Fruit fly (Drosophila melanogaster): ENCODE measurements around the gene CG6845.
A peak's percentile ranks its signal among the peaks of the same experiment; 100 is the strongest.

The CG6845 gene

dm6 chr3L:177938-178337 lies 31.7 kb downstream of the CG6845 start:
- TF ChIP-seq CG32532 (GFP tag; IDR thresholded peaks at IDR 0.05) = no peak
- no peak for TF ChIP-seq HLH3B (GFP tag; IDR thresholded peaks at IDR 0.05)
- no peak for TF ChIP-seq p53 (GFP tag; optimal IDR thresholded peaks at IDR 0.05)
- TF ChIP-seq CG17186 (GFP tag; optimal IDR thresholded peaks at IDR 0.05) = no peak
- TF ChIP-seq sna (GFP tag; IDR thresholded peaks at IDR 0.05; ENCODE audit: partially characterized antibody) = peak; percentile 36; the same call in 1 of the 2 replicates
- TF ChIP-seq vvl (GFP tag; IDR thresholded peaks at IDR 0.05) = 0 out of 2 replicates have a peak, but pooled peaks have one; percentile 17
- no peak for TF ChIP-seq CG3065 (GFP tag; optimal IDR thresholded peaks at IDR 0.05)
- peak; percentile 59; the same call in 1 of the 3 replicates for TF ChIP-seq CG6791 (GFP tag; IDR thresholded peaks at IDR 0.05; ENCODE audit: partially characterized antibody)
- TF ChIP-seq gcm (GFP tag; optimal IDR thresholded peaks at IDR 0.05) = peak; percentile 29
- no peak for TF ChIP-seq run (tag; optimal IDR thresholded peaks at IDR 0.05)
- no peak for TF ChIP-seq CG6813 (GFP tag; optimal IDR thresholded peaks at IDR 0.05)
- TF ChIP-seq zen2 (GFP tag; IDR thresholded peaks at IDR 0.05; ENCODE audit: partially characterized antibody) = 0 out of 3 replicates have a peak, but pooled peaks have one; percentile 29
- 0 out of 3 replicates have a peak, but pooled peaks have one; percentile 10 for TF ChIP-seq ken (GFP tag; IDR thresholded peaks at IDR 0.05)
- no peak for TF ChIP-seq E2f2 (GFP tag; IDR thresholded peaks at IDR 0.05)
- peak; percentile 25; the same call in 1 of the 3 replicates for TF ChIP-seq Doc3 (GFP tag; IDR thresholded peaks at IDR 0.05; ENCODE audit: partially characterized antibody)
- 0 out of 2 replicates have a peak, but pooled peaks have one; percentile 37 for TF ChIP-seq ato (GFP tag; IDR thresholded peaks at IDR 0.05; ENCODE audit: partially characterized antibody)
- TF ChIP-seq CG7963 (GFP tag; IDR thresholded peaks at IDR 0.05; ENCODE audit: partially characterized antibody) = peak; percentile 29; the same call in 1 of the 3 replicates
- no peak for TF ChIP-seq D19A (tag; optimal IDR thresholded peaks at IDR 0.05)
- peak; percentile 67 for TF ChIP-seq Sry-β (GFP tag; optimal IDR thresholded peaks at IDR 0.05)
- peak; percentile 70 for TF ChIP-seq Dll (GFP tag; IDR thresholded peaks at IDR 0.05; ENCODE audit: partially characterized antibody)
- no peak for TF ChIP-seq zf30C (GFP tag; optimal IDR thresholded peaks at IDR 0.05)
- TF ChIP-seq trem (tag; optimal IDR thresholded peaks at IDR 0.05) = no peak
- TF ChIP-seq CTCF (GFP tag; optimal IDR thresholded peaks at IDR 0.05) = no peak
- peak; percentile 37; the same call in 1 of the 3 replicates for TF ChIP-seq knrl (GFP tag; IDR thresholded peaks at IDR 0.05; ENCODE audit: partially characterized antibody)
- no peak for TF ChIP-seq fd3F (GFP tag; optimal IDR thresholded peaks at IDR 0.05)
- peak; percentile 65 for TF ChIP-seq bbx (GFP tag; IDR thresholded peaks at IDR 0.05; ENCODE audit: partially characterized antibody)
- TF ChIP-seq chinmo (GFP tag; IDR thresholded peaks at IDR 0.05; ENCODE audit: partially characterized antibody) = 0 out of 4 replicates have a peak, but pooled peaks have one; percentile 33
- TF ChIP-seq CG14441 (GFP tag; IDR thresholded peaks at IDR 0.05) = no peak
- TF ChIP-seq Rx (GFP tag; IDR thresholded peaks at IDR 0.05) = 0 out of 2 replicates have a peak, but pooled peaks have one; percentile 3
- 0 out of 3 replicates have a peak, but pooled peaks have one; percentile 33 for TF ChIP-seq CG16813 (GFP tag; IDR thresholded peaks at IDR 0.05; ENCODE audit: partially characterized antibody)
- no peak for TF ChIP-seq tup (GFP tag; optimal IDR thresholded peaks at IDR 0.05)
- TF ChIP-seq CG31441 (GFP tag; IDR thresholded peaks at IDR 0.05) = no peak
- no peak for TF ChIP-seq CG17361 (GFP tag; IDR thresholded peaks at IDR 0.05)
- 0 out of 3 replicates have a peak, but pooled peaks have one; percentile 15 for TF ChIP-seq row (GFP tag; IDR thresholded peaks at IDR 0.05)
- TF ChIP-seq Opbp (GFP tag; IDR thresholded peaks at IDR 0.05; ENCODE audit: partially characterized antibody) = peak; percentile 57; the same call in 1 of the 3 replicates
- TF ChIP-seq Drgx (GFP tag; IDR thresholded peaks at IDR 0.05) = no peak
- no peak for TF ChIP-seq ap (GFP tag; IDR thresholded peaks at IDR 0.05)
- TF ChIP-seq CG4730 (GFP tag; IDR thresholded peaks at IDR 0.05) = no peak
- no peak for TF ChIP-seq insv (GFP tag; optimal IDR thresholded peaks at IDR 0.05)
- no peak for TF ChIP-seq psq (GFP tag; optimal IDR thresholded peaks at IDR 0.05)
- no peak for TF ChIP-seq Hmr (GFP tag; optimal IDR thresholded peaks at IDR 0.05)
- TF ChIP-seq Sry-δ (GFP tag; optimal IDR thresholded peaks at IDR 0.05) = peak; percentile 7
- TF ChIP-seq yki (optimal IDR thresholded peaks at IDR 0.05) = no peak
- peak; percentile 38; the same call in 1 of the 2 replicates for TF ChIP-seq Scr (GFP tag; IDR thresholded peaks at IDR 0.05; ENCODE audit: partially characterized antibody)
- TF ChIP-seq jigr1 (GFP tag; IDR thresholded peaks at IDR 0.05) = no peak
- TF ChIP-seq GATAe (GFP tag; conservative IDR thresholded peaks at IDR 0.05) = no peak
- no peak for TF ChIP-seq sqz (GFP tag; optimal IDR thresholded peaks at IDR 0.05)
- 0 out of 3 replicates have a peak, but pooled peaks have one; percentile 10 for TF ChIP-seq sr (GFP tag; IDR thresholded peaks at IDR 0.05)
- TF ChIP-seq HLH4C (GFP tag; IDR thresholded peaks at IDR 0.05; ENCODE audit: partially characterized antibody) = 0 out of 3 replicates have a peak, but pooled peaks have one; percentile 21

Measured in whole organism, embryonic.